Worm (Caenorhabditis elegans) whole organism, L4 larva: ENCODE measurements around the gene mrp-8.

Experiments used
- F10B5.3 ChIP-seq: sonication (generic microtip); optimal IDR thresholded peaks from 2 replicates; lab custom pipeline; 2016; ENCODE audit warnings: mild to moderate bottlenecking, missing genetic modification characterization, missing compliant biosample characterization
- Y105C5A.15 ChIP-seq: fragments of 200-800 bp; sonication (Bioruptor generic); IDR thresholded peaks from 2 replicates; pipeline ENCODE4 v1.3.6; 2022; ENCODE audit warnings: missing genetic modification characterization, missing compliant biosample characterization
- ZK337.2 ChIP-seq: fragments of 200-800 bp; sonication (Bioruptor generic); IDR thresholded peaks from 2 replicates; pipeline ENCODE4 v1.3.6; 2022; ENCODE audit warnings: missing genetic modification reagents, missing genetic modification characterization, missing compliant biosample characterization
- ZK546.5 ChIP-seq, 2 experiments: sonication (generic microtip); optimal IDR thresholded peaks; 2 replicates each; lab custom pipeline; 2017; ENCODE audit warnings: missing biosample characterization in 2 of 2, missing genetic modification characterization in 2 of 2
- ceh-32 ChIP-seq: sonication (generic microtip); optimal IDR thresholded peaks from 2 replicates; lab custom pipeline; 2016; ENCODE audit warnings: mild to moderate bottlenecking, missing genetic modification characterization, missing compliant biosample characterization; ENCODE audit not compliant: poor library complexity
- ceh-82 ChIP-seq: sonication (generic microtip); optimal IDR thresholded peaks from 2 replicates; lab custom pipeline; 2017; ENCODE audit warnings: missing biosample characterization, missing genetic modification characterization
- cey-2 ChIP-seq: sonication (generic microtip); optimal IDR thresholded peaks from 3 replicates; lab custom pipeline; 2017; ENCODE audit warnings: missing genetic modification characterization, mild to moderate bottlenecking, missing compliant biosample characterization, antibody characterized with exemption, borderline replicate concordance; ENCODE audit not compliant: insufficient read depth
- daf-16 ChIP-seq, 3 experiments: sonication (generic microtip); optimal IDR thresholded peaks; 2 replicates each; lab custom pipeline; 2016 to 2017; ENCODE audit warnings: missing genetic modification characterization in 3 of 3, missing genetic modification reagents in 3 of 3, mild to moderate bottlenecking in 2 of 3, missing compliant biosample characterization in 2 of 3, missing biosample characterization in 1 of 3, moderate library complexity in 1 of 3
- dmd-6 ChIP-seq: fragments of 200-800 bp; sonication (Bioruptor generic); IDR thresholded peaks from 2 replicates; pipeline ENCODE4 v1.3.6; 2022; ENCODE audit warnings: missing genetic modification reagents, missing genetic modification characterization, missing compliant biosample characterization
- dve-1 ChIP-seq: sonication (generic microtip); optimal IDR thresholded peaks from 2 replicates; lab custom pipeline; 2017; ENCODE audit warnings: antibody characterized with exemption, mild to moderate bottlenecking, missing genetic modification characterization, missing compliant biosample characterization; ENCODE audit not compliant: insufficient read depth
- hlh-11 ChIP-seq: fragments of 200-800 bp; sonication (Bioruptor generic); optimal IDR thresholded peaks from 2 replicates; lab custom pipeline; 2018; ENCODE audit warnings: mild to moderate bottlenecking, missing genetic modification characterization, missing compliant biosample characterization
- jun-1 ChIP-seq: fragments of 150-350 bp; optimal IDR thresholded peaks from 2 replicates; lab custom pipeline; 2014; ENCODE audit warnings: missing biosample characterization, missing genetic modification reagents, missing genetic modification characterization
- lin-1 ChIP-seq: fragments of 200-800 bp; sonication (Bioruptor generic); IDR thresholded peaks from 2 replicates; pipeline ENCODE4 v1.3.6; 2022; ENCODE audit warnings: missing genetic modification reagents, missing genetic modification characterization, missing compliant biosample characterization
- lin-15B ChIP-seq: fragments of 150-350 bp; sonication (generic microtip); optimal IDR thresholded peaks from 3 replicates; lab custom pipeline; 2014; ENCODE audit warnings: missing biosample characterization, missing genetic modification characterization
- lir-3 ChIP-seq: sonication (generic microtip); optimal IDR thresholded peaks from 2 replicates; lab custom pipeline; 2016; ENCODE audit warnings: mild to moderate bottlenecking, missing genetic modification characterization, missing compliant biosample characterization
- lsy-2 ChIP-seq, 2 experiments: fragments of 150-350 bp in 1 of 2; sonication (generic microtip) in 1 of 2; optimal IDR thresholded peaks; 2 replicates each; lab custom pipeline; 2014 to 2017; ENCODE audit warnings: missing biosample characterization in 2 of 2, missing genetic modification characterization in 2 of 2
- madf-9 ChIP-seq: fragments of 200-800 bp; sonication (Bioruptor generic); conservative IDR thresholded peaks from 2 replicates; pipeline ENCODE4 v1.3.6; 2022; ENCODE audit warnings: missing genetic modification reagents, missing genetic modification characterization, missing compliant biosample characterization
- mep-1 ChIP-seq: fragments of 150-350 bp; sonication (generic microtip); optimal IDR thresholded peaks from 3 replicates; lab custom pipeline; 2014; ENCODE audit warnings: missing biosample characterization, missing genetic modification characterization
- mes-2 ChIP-seq: sonication (generic microtip); optimal IDR thresholded peaks from 2 replicates; lab custom pipeline; 2016; ENCODE audit warnings: missing genotype, mild to moderate bottlenecking, missing genetic modification characterization, missing compliant biosample characterization; ENCODE audit not compliant: poor library complexity, severe bottlenecking
- mxl-3 ChIP-seq: fragments of 200-800 bp; sonication (Bioruptor generic); optimal IDR thresholded peaks from 2 replicates; lab custom pipeline; 2018; ENCODE audit warnings: mild to moderate bottlenecking, missing genetic modification characterization, missing compliant biosample characterization
- nhr-10 ChIP-seq: fragments of 150-350 bp; optimal IDR thresholded peaks from 2 replicates; lab custom pipeline; 2014; ENCODE audit warnings: missing biosample characterization, missing genetic modification characterization
- nhr-102 ChIP-seq: sonication (generic microtip); optimal IDR thresholded peaks from 2 replicates; lab custom pipeline; 2016; ENCODE audit warnings: mild to moderate bottlenecking, missing genetic modification characterization, moderate library complexity, missing compliant biosample characterization
- nhr-111 ChIP-seq: fragments of 200-800 bp; sonication (Bioruptor generic); optimal IDR thresholded peaks from 2 replicates; lab custom pipeline; 2018; ENCODE audit warnings: mild to moderate bottlenecking, missing genetic modification characterization, missing compliant biosample characterization
- nhr-28 ChIP-seq: fragments of 150-350 bp; optimal IDR thresholded peaks from 2 replicates; lab custom pipeline; 2014; ENCODE audit warnings: missing biosample characterization, missing genetic modification characterization
- nhr-41 ChIP-seq: fragments of 200-800 bp; sonication (Bioruptor generic); IDR thresholded peaks from 2 replicates; pipeline ENCODE4 v1.3.6; 2022; ENCODE audit warnings: missing genetic modification reagents, missing genetic modification characterization, missing compliant biosample characterization
- nhr-6 ChIP-seq: fragments of 150-350 bp; optimal IDR thresholded peaks from 2 replicates; lab custom pipeline; 2014; ENCODE audit warnings: missing biosample characterization, missing genetic modification characterization
- nhr-76 ChIP-seq: fragments of 150-350 bp; optimal IDR thresholded peaks from 2 replicates; lab custom pipeline; 2014; ENCODE audit warnings: missing biosample characterization, missing genetic modification characterization
- nhr-77 ChIP-seq: fragments of 150-350 bp; optimal IDR thresholded peaks from 2 replicates; lab custom pipeline; 2014; ENCODE audit warnings: missing biosample characterization, missing genetic modification characterization
- pha-4 ChIP-seq, 2 experiments: fragments of 150-350 bp in 1 of 2; fragments of 200-800 bp in 1 of 2; sonication (Bioruptor generic) in 1 of 2; IDR thresholded peaks in 1 of 2; optimal IDR thresholded peaks in 1 of 2; 2 replicates each; pipeline versions ENCODE4 v1.3.6 to Lab custom; 2014 to 2022; ENCODE audit warnings: missing genetic modification characterization in 2 of 2, missing genetic modification reagents in 2 of 2, missing biosample characterization in 1 of 2, missing compliant biosample characterization in 1 of 2
- php-3 ChIP-seq: fragments of 200-800 bp; sonication (Bioruptor generic); IDR thresholded peaks from 2 replicates; pipeline ENCODE4 v1.3.6; 2022; ENCODE audit warnings: missing genetic modification reagents, missing genetic modification characterization, missing compliant biosample characterization
- pqm-1 ChIP-seq: sonication (generic microtip); optimal IDR thresholded peaks from 2 replicates; lab custom pipeline; 2017; ENCODE audit warnings: missing biosample characterization, missing genetic modification characterization
- saeg-2 ChIP-seq: fragments of 200-800 bp; sonication (Bioruptor generic); IDR thresholded peaks from 2 replicates; pipeline ENCODE4 v1.3.6; 2022; ENCODE audit warnings: missing genetic modification reagents, missing genetic modification characterization, missing compliant biosample characterization
- sdz-12 ChIP-seq: fragments of 200-800 bp; sonication (Bioruptor generic); optimal IDR thresholded peaks from 2 replicates; lab custom pipeline; 2018; ENCODE audit warnings: mild to moderate bottlenecking, missing genetic modification characterization, missing compliant biosample characterization
- snpc-1.2 ChIP-seq: fragments of 200-800 bp; sonication (Bioruptor generic); IDR thresholded peaks from 2 replicates; pipeline ENCODE4 v1.3.6; 2022; ENCODE audit warnings: missing genetic modification reagents, missing genetic modification characterization, missing compliant biosample characterization
- spr-3 ChIP-seq: fragments of 200-800 bp; sonication (Bioruptor generic); optimal IDR thresholded peaks from 2 replicates; lab custom pipeline; 2018; ENCODE audit warnings: mild to moderate bottlenecking, missing genetic modification characterization, missing compliant biosample characterization
- tra-1 ChIP-seq: fragments of 200-800 bp; sonication (Bioruptor generic); IDR thresholded peaks from 2 replicates; pipeline ENCODE4 v1.3.6; 2022; ENCODE audit warnings: missing genetic modification reagents, missing genetic modification characterization, missing compliant biosample characterization
- unc-130 ChIP-seq: sonication (generic microtip); optimal IDR thresholded peaks from 2 replicates; lab custom pipeline; 2016; ENCODE audit warnings: missing genetic modification reagents, missing genetic modification characterization, missing compliant biosample characterization
- unc-39 ChIP-seq: sonication (generic microtip); optimal IDR thresholded peaks from 2 replicates; lab custom pipeline; 2017; ENCODE audit warnings: missing biosample characterization, missing genetic modification characterization
- unc-62 ChIP-seq, 3 experiments: fragments of 150-350 bp in 1 of 3; sonication (generic microtip); optimal IDR thresholded peaks in 2 of 3; peaks in 1 of 3; 1 replicate in 1 of 3; 2 replicates in 2 of 3; lab custom pipeline; 2014 to 2017; ENCODE audit warnings: missing biosample characterization in 3 of 3, missing genetic modification characterization in 3 of 3, missing genetic modification reagents in 3 of 3, missing genotype in 1 of 3
- zfp-2 ChIP-seq: sonication (generic microtip); optimal IDR thresholded peaks from 2 replicates; lab custom pipeline; 2016; ENCODE audit warnings: mild to moderate bottlenecking, missing genetic modification characterization, missing compliant biosample characterization

mrp-8 gene

ce11 chrIII:12325284-12325683 is 22.3 kb upstream of the mrp-8 start (continued):
- TF ChIP-seq snpc-1.2 (GFP tag; lab: Robert Waterston, UW) = no peak
- TF ChIP-seq jun-1 (tag; lab: Kevin White, UChicago) = no peak
- TF ChIP-seq tra-1 (GFP tag; lab: Robert Waterston, UW) = 0 out of 2 replicates have a peak, but pooled peaks have one; percentile 31
- TF ChIP-seq nhr-76 (tag; lab: Kevin White, UChicago) = no peak
- no peak for TF ChIP-seq unc-39
- no peak for TF ChIP-seq sdz-12 (GFP tag; lab: Kevin White, UChicago)
- TF ChIP-seq ZK546.5 (tag; optimal IDR thresholded peaks at IDR 0.05; lab: Kevin White, UChicago) = no peak
- no peak for TF ChIP-seq nhr-10 (tag; lab: Kevin White, UChicago)
- peak; percentile 40 for TF ChIP-seq mxl-3 (GFP tag; lab: Kevin White, UChicago)
- no peak for TF ChIP-seq Y105C5A.15
- peak; percentile 45 for TF ChIP-seq mes-2 (tag; lab: Kevin White, UChicago)
- TF ChIP-seq unc-62 (GFP tag; optimal IDR thresholded peaks at IDR 0.05 in 1 of 2; lab: Kevin White, UChicago) = no peak
- TF ChIP-seq unc-62 (tag; optimal IDR thresholded peaks at IDR 0.05; lab: Kevin White, UChicago) = no peak
- no peak for TF ChIP-seq madf-9 (GFP tag; lab: Robert Waterston, UW)
- peak; percentile 78 for TF ChIP-seq nhr-28 (tag; lab: Kevin White, UChicago)
- TF ChIP-seq ceh-82 (tag; lab: Kevin White, UChicago) = no peak
- TF ChIP-seq nhr-111 = no peak
- no peak for TF ChIP-seq lir-3 (tag; lab: Kevin White, UChicago)
- peak; percentile 81 for TF ChIP-seq lin-1 (GFP tag; lab: Robert Waterston, UW)
- peak; percentile 81 for TF ChIP-seq pqm-1 (tag; lab: Kevin White, UChicago)
- peak; percentile 63 for TF ChIP-seq mep-1 (tag; lab: Kevin White, UChicago)
- no peak for TF ChIP-seq saeg-2

- TF ChIP-seq lin-1 (GFP tag; lab: Robert Waterston, UW) (peak; percentile 67; the same call in 1 of the 2 replicates), F10B5.3 (tag; lab: Kevin White, UChicago) (no peak), ZK337.2 (GFP tag; lab: Robert Waterston, UW) (no peak), hlh-11 (tag; lab: Kevin White, UChicago) (peak; percentile 78), pqm-1 (tag; lab: Kevin White, UChicago) (peak; percentile 94), cey-2 (tag; lab: Kevin White, UChicago) (no peak), php-3 (GFP tag; lab: Robert Waterston, UW) (0 out of 2 replicates have a peak, but pooled peaks have one; percentile 24), nhr-6 (tag; lab: Kevin White, UChicago) (peak; percentile 27), lin-15B (no peak), pha-4 (GFP tag; IDR thresholded peaks at IDR 0.05; lab: Robert Waterston, UW) (no peak), pha-4 (tag; optimal IDR thresholded peaks at IDR 0.05; lab: Kevin White, UChicago) (no peak), daf-16 (GFP tag; optimal IDR thresholded peaks at IDR 0.05; lab: Kevin White, UChicago) (no peak), daf-16 (tag; optimal IDR thresholded peaks at IDR 0.05; lab: Kevin White, UChicago) (peak; percentile 77), unc-130 (GFP tag; lab: Kevin White, UChicago) (no peak), nhr-41 (GFP tag; lab: Robert Waterston, UW) (peak; percentile 45; the same call in 1 of the 2 replicates), unc-62 (GFP tag; optimal IDR thresholded peaks at IDR 0.05 in 1 of 2; lab: Kevin White, UChicago) (no peak), unc-62 (tag; optimal IDR thresholded peaks at IDR 0.05; lab: Kevin White, UChicago) (no peak), zfp-2 (tag; lab: Kevin White, UChicago) (no peak), nhr-28 (tag; lab: Kevin White, UChicago) (peak; percentile 84), saeg-2 (no peak), dmd-6 (peak; percentile 88), nhr-77 (tag; lab: Kevin White, UChicago) (peak; percentile 47), lsy-2 (tag; optimal IDR thresholded peaks at IDR 0.05; lab: Kevin White, UChicago) (peak in 1 of 2 experiments; percentile 34), ceh-32 (no peak), mes-2 (tag; lab: Kevin White, UChicago) (peak; percentile 13), jun-1 (tag; lab: Kevin White, UChicago) (peak; percentile 37), spr-3 (GFP tag; lab: Kevin White, UChicago) (no peak), nhr-102 (tag; lab: Kevin White, UChicago) (peak; percentile 6), dve-1 (tag; lab: Kevin White, UChicago) (peak; percentile 69)
Observed at ce11 chrIII:12318794-12319193, 15.8 kb upstream of the mrp-8 start, which contains the start of gene Y75B8A.28. TSS of gene Y75B8A.28 (plus strand) at chrIII:12319089.
